Worm (Caenorhabditis elegans) whole organism, young adult: ENCODE data around the gene letm-1.

Experiments
- C06A6.2 ChIP-seq: fragments of 200-800 bp; sonication (Bioruptor generic); conservative IDR thresholded peaks from 2 replicates; pipeline ENCODE4 v1.3.6; 2022; ENCODE audit warnings: missing genetic modification characterization, missing compliant biosample characterization
- F10E7.11 ChIP-seq: sonication (generic microtip); optimal IDR thresholded peaks from 2 replicates; lab custom pipeline; 2017; ENCODE audit warnings: mild to moderate bottlenecking, missing genetic modification characterization, moderate library complexity, missing compliant biosample characterization
- F22D6.2 ChIP-seq: sonication (generic microtip); optimal IDR thresholded peaks from 2 replicates; lab custom pipeline; 2016; ENCODE audit warnings: mild to moderate bottlenecking, missing genetic modification characterization, missing compliant biosample characterization
- F39B2.1 ChIP-seq: fragments of 200-800 bp; sonication (Bioruptor generic); IDR thresholded peaks from 2 replicates; pipeline ENCODE4 v1.3.6; 2022; ENCODE audit warnings: missing genetic modification reagents, missing genetic modification characterization, missing compliant biosample characterization
- F55B11.4 ChIP-seq: sonication (generic microtip); optimal IDR thresholded peaks from 2 replicates; lab custom pipeline; 2016; ENCODE audit warnings: missing compliant biosample characterization, missing genetic modification characterization, borderline replicate concordance; ENCODE audit not compliant: insufficient read depth
- F57A8.1 ChIP-seq: fragments of 200-800 bp; sonication (Bioruptor generic); optimal IDR thresholded peaks from 2 replicates; lab custom pipeline; 2018; ENCODE audit warnings: mild to moderate bottlenecking, missing genetic modification characterization, moderate library complexity, missing compliant biosample characterization
- K11D2.4 ChIP-seq: fragments of 200-800 bp; sonication (Bioruptor generic); IDR thresholded peaks from 2 replicates; pipeline ENCODE4 v1.3.6; 2022; ENCODE audit warnings: missing genetic modification reagents, missing genetic modification characterization, missing compliant biosample characterization
- Y56A3A.18 ChIP-seq: fragments of 200-800 bp; sonication (Bioruptor generic); IDR thresholded peaks from 2 replicates; pipeline ENCODE4 v1.3.6; 2022; ENCODE audit warnings: missing genetic modification reagents, missing genetic modification characterization, missing compliant biosample characterization
- Y79H2A.3 ChIP-seq: fragments of 200-800 bp; sonication (Bioruptor generic); conservative IDR thresholded peaks from 2 replicates; pipeline ENCODE4 v1.3.6; 2022; ENCODE audit warnings: missing genetic modification reagents, missing genetic modification characterization, missing compliant biosample characterization
- Y95B8A.8 ChIP-seq: fragments of 200-800 bp; sonication (Bioruptor generic); IDR thresholded peaks from 2 replicates; pipeline ENCODE4 v1.3.6; 2022; ENCODE audit warnings: missing genetic modification reagents, missing genetic modification characterization, missing compliant biosample characterization
- akir-1 ChIP-seq: fragments of 200-800 bp; sonication (Bioruptor generic); optimal IDR thresholded peaks from 2 replicates; lab custom pipeline; 2018; ENCODE audit warnings: mild to moderate bottlenecking, missing genetic modification characterization, moderate library complexity, missing compliant biosample characterization
- athp-1 ChIP-seq: sonication (generic microtip); optimal IDR thresholded peaks from 2 replicates; lab custom pipeline; 2017; ENCODE audit warnings: mild to moderate bottlenecking, missing genetic modification characterization, missing compliant biosample characterization
- attf-3 ChIP-seq: fragments of 200-800 bp; sonication (Bioruptor generic); conservative IDR thresholded peaks from 2 replicates; pipeline ENCODE4 v1.3.6; 2022; ENCODE audit warnings: missing genetic modification reagents, missing genetic modification characterization, missing compliant biosample characterization
- ceh-100 ChIP-seq: fragments of 200-800 bp; sonication (Bioruptor generic); IDR thresholded peaks from 2 replicates; pipeline ENCODE4 v1.3.6; 2022; ENCODE audit warnings: missing genetic modification reagents, missing genetic modification characterization, missing compliant biosample characterization
- ceh-27 ChIP-seq: fragments of 200-800 bp; sonication (Bioruptor generic); optimal IDR thresholded peaks from 2 replicates; lab custom pipeline; 2018; ENCODE audit warnings: mild to moderate bottlenecking, missing genetic modification characterization, moderate library complexity, missing compliant biosample characterization
- ceh-40 ChIP-seq: fragments of 200-800 bp; sonication (Bioruptor generic); IDR thresholded peaks from 2 replicates; pipeline ENCODE4 v1.3.6; 2022; ENCODE audit warnings: missing genetic modification characterization, missing compliant biosample characterization
- ceh-79 ChIP-seq: sonication (generic microtip); optimal IDR thresholded peaks from 2 replicates; lab custom pipeline; 2017; ENCODE audit warnings: mild to moderate bottlenecking, missing genetic modification characterization, missing compliant biosample characterization
- die-1 ChIP-seq: sonication (generic microtip); optimal IDR thresholded peaks from 2 replicates; lab custom pipeline; 2016; ENCODE audit warnings: missing genotype, mild to moderate bottlenecking, missing genetic modification characterization, missing compliant biosample characterization
- egl-44 ChIP-seq: fragments of 200-800 bp; sonication (Bioruptor generic); IDR thresholded peaks from 2 replicates; pipeline ENCODE4 v1.3.6; 2022; ENCODE audit warnings: missing genetic modification reagents, missing genetic modification characterization, missing compliant biosample characterization
- ets-4 ChIP-seq: fragments of 200-800 bp; sonication (Bioruptor generic); optimal IDR thresholded peaks from 2 replicates; lab custom pipeline; 2018; ENCODE audit warnings: mild to moderate bottlenecking, missing genetic modification characterization, missing compliant biosample characterization
- fkh-3 ChIP-seq: sonication (generic microtip); optimal IDR thresholded peaks from 2 replicates; lab custom pipeline; 2016; ENCODE audit warnings: mild to moderate bottlenecking, missing genetic modification characterization, missing compliant biosample characterization
- gei-17 ChIP-seq: fragments of 200-800 bp; sonication (Bioruptor generic); optimal IDR thresholded peaks from 2 replicates; lab custom pipeline; 2018; ENCODE audit warnings: mild to moderate bottlenecking, missing genetic modification characterization, missing compliant biosample characterization
- him-1 ChIP-seq: sonication (generic microtip); optimal IDR thresholded peaks from 2 replicates; lab custom pipeline; 2016; ENCODE audit warnings: missing genotype, missing genetic modification reagents, missing genetic modification characterization, missing compliant biosample characterization
- hmg-1.2 ChIP-seq: fragments of 200-800 bp; sonication (Bioruptor generic); IDR thresholded peaks from 2 replicates; pipeline ENCODE4 v1.3.6; 2022; ENCODE audit warnings: missing genetic modification reagents, missing genetic modification characterization, missing compliant biosample characterization
- lag-1 ChIP-seq: fragments of 200-800 bp; sonication (Bioruptor generic); IDR thresholded peaks from 2 replicates; pipeline ENCODE4 v1.3.6; 2022; ENCODE audit warnings: missing genetic modification reagents, missing genetic modification characterization, missing compliant biosample characterization
- let-607 ChIP-seq, 2 experiments: fragments of 200-800 bp in 1 of 2; sonication (Bioruptor generic) in 1 of 2; sonication (generic microtip) in 1 of 2; optimal IDR thresholded peaks; 2 replicates each; lab custom pipeline; 2016 to 2018; ENCODE audit warnings: mild to moderate bottlenecking in 2 of 2, missing compliant biosample characterization in 2 of 2, missing genetic modification characterization in 2 of 2, moderate library complexity in 2 of 2, missing genotype in 1 of 2
- lin-26 ChIP-seq: fragments of 200-800 bp; sonication (Bioruptor generic); IDR thresholded peaks from 2 replicates; pipeline ENCODE4 v1.3.6; 2022; ENCODE audit warnings: missing genetic modification reagents, missing genetic modification characterization, missing compliant biosample characterization
- lin-35 ChIP-seq, 3 experiments: fragments of 150-350 bp in 2 of 3; sonication (generic microtip) in 1 of 3; optimal IDR thresholded peaks; 2 replicates each; lab custom pipeline; 2014 to 2018; ENCODE audit warnings: missing biosample characterization in 3 of 3, missing genetic modification characterization in 3 of 3, missing genetic modification reagents in 3 of 3
- madf-8 ChIP-seq: fragments of 200-800 bp; sonication (Bioruptor generic); conservative IDR thresholded peaks from 2 replicates; pipeline ENCODE4 v1.3.6; 2022; ENCODE audit warnings: missing genetic modification reagents, missing genetic modification characterization, missing compliant biosample characterization
- mel-28 ChIP-seq: sonication (generic microtip); optimal IDR thresholded peaks from 2 replicates; lab custom pipeline; 2016; ENCODE audit warnings: borderline replicate concordance, mild to moderate bottlenecking, missing genetic modification characterization, missing compliant biosample characterization
- nhr-27 ChIP-seq: fragments of 200-800 bp; sonication (Bioruptor generic); optimal IDR thresholded peaks from 2 replicates; lab custom pipeline; 2018; ENCODE audit warnings: mild to moderate bottlenecking, missing genetic modification characterization, moderate library complexity, missing compliant biosample characterization
- nhr-80 ChIP-seq: sonication (generic microtip); optimal IDR thresholded peaks from 2 replicates; lab custom pipeline; 2016; ENCODE audit warnings: missing genetic modification characterization, missing compliant biosample characterization
- pbrm-1 ChIP-seq: fragments of 200-800 bp; sonication (Bioruptor generic); IDR thresholded peaks from 2 replicates; pipeline ENCODE4 v1.3.6; 2022; ENCODE audit warnings: missing genetic modification reagents, missing genetic modification characterization, missing compliant biosample characterization
- rec-8 ChIP-seq, 2 experiments: sonication (generic microtip); optimal IDR thresholded peaks; 2 replicates each; lab custom pipeline; 2016; ENCODE audit warnings: mild to moderate bottlenecking in 2 of 2, missing genetic modification characterization in 2 of 2, missing genetic modification reagents in 2 of 2, missing genotype in 2 of 2, missing biosample characterization in 1 of 2, missing compliant biosample characterization in 1 of 2, moderate library complexity in 1 of 2
- sea-2 ChIP-seq: fragments of 200-800 bp; sonication (Bioruptor generic); IDR thresholded peaks from 2 replicates; pipeline ENCODE4 v1.3.6; 2022; ENCODE audit warnings: missing genetic modification characterization, missing compliant biosample characterization
- snpc-4 ChIP-seq, 5 experiments: fragments of 150-350 bp in 1 of 5; sonication (generic microtip) in 4 of 5; optimal IDR thresholded peaks; 2 replicates each; lab custom pipeline; 2014 to 2018; ENCODE audit warnings: missing genetic modification characterization in 5 of 5, missing biosample characterization in 3 of 5, antibody characterized with exemption in 2 of 5, mild to moderate bottlenecking in 2 of 5, missing compliant biosample characterization in 2 of 5, missing genotype in 2 of 5, moderate library complexity in 2 of 5, missing genetic modification reagents in 1 of 5
- tbp1 ChIP-seq: fragments of 200-800 bp; sonication (Bioruptor generic); optimal IDR thresholded peaks from 2 replicates; lab custom pipeline; 2018; ENCODE audit warnings: mild to moderate bottlenecking, missing genetic modification characterization, missing compliant biosample characterization
- tlf-1 ChIP-seq: fragments of 200-800 bp; sonication (Bioruptor generic); optimal IDR thresholded peaks from 2 replicates; lab custom pipeline; 2018; ENCODE audit warnings: mild to moderate bottlenecking, missing genetic modification characterization, missing compliant biosample characterization
- zfh-2 ChIP-seq: fragments of 200-800 bp; sonication (Bioruptor generic); conservative IDR thresholded peaks from 2 replicates; pipeline ENCODE4 v1.3.6; 2022; ENCODE audit warnings: missing genetic modification reagents, missing genetic modification characterization, missing compliant biosample characterization
- ztf-22 ChIP-seq: fragments of 200-800 bp; sonication (Bioruptor generic); optimal IDR thresholded peaks from 2 replicates; lab custom pipeline; 2018; ENCODE audit warnings: mild to moderate bottlenecking, missing genetic modification characterization, moderate library complexity, missing compliant biosample characterization
- ztf-6 ChIP-seq: fragments of 200-800 bp; sonication (Bioruptor generic); IDR thresholded peaks from 2 replicates; pipeline ENCODE4 v1.3.6; 2022; ENCODE audit warnings: missing genetic modification reagents, missing genetic modification characterization, missing compliant biosample characterization

Gene letm-1

ce11 chrV:13657291-13657690 is 3.8 kb upstream of the letm-1 start (continued):
- TF ChIP-seq lin-35 (GFP tag; optimal IDR thresholded peaks at IDR 0.05; lab: Kevin White, UChicago), result peak in 1 of 3 experiments; percentile 33
- TF ChIP-seq tlf-1 (GFP tag; lab: Kevin White, UChicago), result peak; percentile 64
- 0 out of 2 replicates have a peak, but pooled peaks have one; percentile 21 for TF ChIP-seq Y95B8A.8
- peak; percentile 70; the same call in 1 of the 2 replicates for TF ChIP-seq lag-1 (GFP tag; lab: Robert Waterston, UW)
- TF ChIP-seq F57A8.1 (GFP tag; lab: Kevin White, UChicago), result no peak
- no peak for TF ChIP-seq ceh-79 (tag; lab: Kevin White, UChicago)
- TF ChIP-seq attf-3 (GFP tag; lab: Robert Waterston, UW), result no peak
- TF ChIP-seq nhr-27 (tag; lab: Kevin White, UChicago), result no peak
- no peak for TF ChIP-seq snpc-4 (GFP tag; optimal IDR thresholded peaks at IDR 0.05; lab: Kevin White, UChicago)
- peak in 1 of 4 experiments; percentile 20 for TF ChIP-seq snpc-4 (tag; optimal IDR thresholded peaks at IDR 0.05; lab: Kevin White, UChicago)
- TF ChIP-seq ceh-27 (GFP tag; lab: Kevin White, UChicago), result no peak
- no peak for TF ChIP-seq ceh-40 (GFP tag; lab: Robert Waterston, UW)
- no peak for TF ChIP-seq akir-1 (GFP tag; lab: Kevin White, UChicago)
- no peak for TF ChIP-seq Y79H2A.3 (GFP tag; lab: Robert Waterston, UW)
- TF ChIP-seq nhr-80 (tag; lab: Kevin White, UChicago), result peak; percentile 73
- no peak for TF ChIP-seq C06A6.2 (GFP tag; lab: Robert Waterston, UW)
- no peak for TF ChIP-seq F22D6.2 (tag; lab: Kevin White, UChicago)
- TF ChIP-seq pbrm-1 (GFP tag; lab: Robert Waterston, UW), result 0 out of 2 replicates have a peak, but pooled peaks have one; percentile 55
- peak; percentile 49 for TF ChIP-seq tbp1 (GFP tag; lab: Kevin White, UChicago)
- no peak for TF ChIP-seq sea-2 (GFP tag; lab: Robert Waterston, UW)
- TF ChIP-seq athp-1, result no peak
- TF ChIP-seq K11D2.4 (GFP tag; lab: Robert Waterston, UW), result peak; percentile 66; the same call in 1 of the 2 replicates
- TF ChIP-seq egl-44 (GFP tag; lab: Robert Waterston, UW), result no peak; the same call in 1 of the 2 replicates
- no peak for TF ChIP-seq F55B11.4
- no peak for TF ChIP-seq zfh-2
- no peak for TF ChIP-seq let-607 (tag; optimal IDR thresholded peaks at IDR 0.05; lab: Kevin White, UChicago)
- TF ChIP-seq fkh-3 (tag; lab: Kevin White, UChicago), result no peak
- TF ChIP-seq F10E7.11 (tag; lab: Kevin White, UChicago), result no peak
- peak; percentile 5 for TF ChIP-seq gei-17 (GFP tag; lab: Kevin White, UChicago)
- no peak for TF ChIP-seq him-1 (tag; lab: Kevin White, UChicago)
- no peak for TF ChIP-seq ceh-100
- no peak for TF ChIP-seq die-1
- TF ChIP-seq lin-26 (GFP tag; lab: Robert Waterston, UW), result peak; percentile 40
- TF ChIP-seq mel-28 (tag; lab: Kevin White, UChicago), result no peak
- TF ChIP-seq madf-8 (GFP tag; lab: Robert Waterston, UW), result no peak
- no peak for TF ChIP-seq rec-8 (tag; optimal IDR thresholded peaks at IDR 0.05; lab: Kevin White, UChicago)
- TF ChIP-seq ztf-6 (GFP tag; lab: Robert Waterston, UW), result no peak
- peak; percentile 28; the same call in 1 of the 2 replicates for TF ChIP-seq hmg-1.2 (GFP tag; lab: Robert Waterston, UW)
- TF ChIP-seq ztf-22 (GFP tag; lab: Kevin White, UChicago), result peak; percentile 44
- no peak; the same call in 1 of the 2 replicates for TF ChIP-seq Y56A3A.18 (GFP tag; lab: Robert Waterston, UW)
- TF ChIP-seq ets-4 (GFP tag; lab: Kevin White, UChicago), result no peak
- no peak for TF ChIP-seq F39B2.1 (GFP tag; lab: Robert Waterston, UW)
